Fruit fly (Drosophila melanogaster): Measurements from ENCODE around the gene Tomosyn.
A peak's percentile ranks its signal among the peaks of the same experiment; 100 is the strongest.

Gene Tomosyn

DNA sequence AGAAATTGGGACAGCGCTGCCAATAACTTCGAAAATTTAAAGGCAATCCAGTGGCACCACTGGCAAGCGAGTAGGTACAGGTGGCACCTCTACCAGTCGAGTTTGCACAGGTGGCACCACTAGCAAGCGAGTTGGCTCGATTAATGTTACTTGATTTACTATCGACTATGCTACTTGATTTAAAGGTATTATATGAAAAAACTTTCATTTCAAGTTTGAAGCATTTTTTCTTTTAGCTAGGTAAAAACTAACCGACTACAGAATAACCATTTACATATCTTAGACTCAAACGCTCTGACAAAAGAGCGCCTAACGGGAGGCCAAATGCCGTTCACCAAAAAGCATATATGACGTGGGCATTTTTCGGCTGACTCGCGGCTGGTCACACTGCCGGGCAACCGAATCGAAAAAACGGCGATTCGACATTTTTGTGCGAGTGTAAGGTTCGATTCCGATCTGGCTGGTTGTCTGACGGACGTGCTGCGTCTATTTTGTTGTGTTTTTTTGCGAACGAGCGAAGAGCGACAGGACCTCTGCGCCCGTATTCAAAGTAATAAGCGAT, 27.7 kb downstream of the Tomosyn start, which contains the start of gene Tis11:
Gene Tis11 (plus strand): TSS at position 417 of the 562 bp plus-strand sequence.
- TF ChIP-seq noc (tag; optimal IDR thresholded peaks at IDR 0.05), result peak; percentile 4

DNA sequence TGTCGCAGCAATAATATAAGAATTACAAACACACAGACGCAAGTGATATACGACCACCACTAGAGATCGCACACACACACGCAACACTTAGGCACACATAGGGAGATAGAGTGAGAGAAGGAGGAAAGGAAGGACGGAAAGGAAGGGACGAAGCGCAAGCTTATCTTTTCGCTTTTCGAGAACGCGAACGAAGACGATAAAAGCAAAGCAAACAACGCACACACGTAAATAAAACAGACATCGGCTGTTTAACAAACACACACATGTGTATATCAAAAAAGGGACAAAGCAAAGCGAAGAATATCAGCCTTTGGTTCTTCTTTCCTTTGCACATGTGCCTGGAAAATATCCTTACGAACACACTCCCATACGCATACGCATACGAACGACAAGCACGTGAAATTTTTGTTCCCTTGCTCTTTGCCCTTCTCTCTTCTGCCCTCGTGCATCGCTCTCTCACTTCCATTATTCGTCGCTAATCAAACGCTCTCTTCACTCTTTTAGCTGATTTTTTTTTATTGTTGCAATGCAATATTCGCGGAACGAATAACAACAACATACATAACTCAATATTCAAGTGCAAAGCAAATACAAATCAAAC, 28.7 kb downstream of the Tomosyn start:
- TF ChIP-seq noc (tag; optimal IDR thresholded peaks at IDR 0.05), result peak; percentile 29

DNA sequence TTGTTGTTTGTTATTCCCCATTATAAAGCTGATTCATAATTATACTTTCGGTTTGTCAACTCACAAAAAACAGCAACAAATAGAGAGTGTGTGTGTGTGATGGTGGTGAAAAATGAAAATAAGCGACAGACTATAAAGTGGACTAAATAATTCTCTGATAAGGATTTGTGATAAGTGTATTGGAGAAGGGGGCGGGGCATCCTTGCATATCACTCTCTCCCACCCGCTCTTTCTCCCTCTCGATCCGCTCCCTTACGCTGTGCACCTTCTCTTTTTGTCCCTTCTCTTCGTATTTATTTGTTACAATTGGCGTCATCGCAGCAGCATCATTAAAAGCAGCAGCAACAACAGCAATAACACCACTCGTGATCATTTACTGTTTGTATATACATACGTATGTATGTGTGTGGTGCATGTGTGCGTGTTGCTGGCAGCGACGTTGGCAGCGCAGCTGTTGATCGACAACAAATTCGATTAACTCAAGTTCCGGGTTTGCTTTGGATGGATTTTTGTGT, 30.1 kb downstream of the Tomosyn start:
- TF ChIP-seq noc (tag; optimal IDR thresholded peaks at IDR 0.05), result peak; percentile 26

DNA sequence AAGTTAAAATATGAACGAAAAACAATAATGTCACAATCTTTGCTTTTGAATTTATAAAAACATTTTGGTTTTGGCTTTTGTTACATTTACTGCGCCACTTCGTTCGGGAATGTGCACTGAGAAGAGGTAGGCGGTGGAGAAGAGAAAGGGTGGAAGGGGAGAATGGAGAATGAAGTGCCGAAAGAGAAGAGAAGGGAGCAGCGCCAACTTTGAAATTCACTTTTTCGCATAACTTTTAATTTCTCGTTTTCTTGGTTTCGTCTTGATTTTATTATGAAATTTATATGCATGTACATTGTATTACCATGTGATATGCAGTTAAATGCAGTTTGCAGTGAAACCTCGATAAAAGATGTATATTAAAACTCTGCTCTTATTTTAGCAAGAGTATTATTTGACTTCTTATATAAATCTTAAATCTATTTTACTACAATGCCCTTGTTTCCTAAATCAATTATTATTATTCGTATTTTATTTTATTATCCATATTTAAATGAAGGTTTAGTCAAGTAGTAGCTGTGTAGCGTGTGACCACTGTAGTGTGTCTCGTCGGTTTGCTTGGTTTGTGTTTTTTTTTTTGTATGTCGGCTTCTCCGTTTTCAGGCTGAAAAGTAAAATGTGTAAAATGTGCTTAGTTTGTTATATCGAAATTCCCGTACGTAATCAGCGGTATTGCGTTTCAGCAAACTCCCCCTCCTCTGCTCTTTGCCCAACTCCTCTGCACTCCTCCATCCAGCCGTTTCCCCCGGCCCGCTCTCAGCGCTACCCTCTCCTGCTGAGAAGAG, 31.5 kb downstream of the Tomosyn start:
- no peak for TF ChIP-seq noc (tag; optimal IDR thresholded peaks at IDR 0.05)

DNA sequence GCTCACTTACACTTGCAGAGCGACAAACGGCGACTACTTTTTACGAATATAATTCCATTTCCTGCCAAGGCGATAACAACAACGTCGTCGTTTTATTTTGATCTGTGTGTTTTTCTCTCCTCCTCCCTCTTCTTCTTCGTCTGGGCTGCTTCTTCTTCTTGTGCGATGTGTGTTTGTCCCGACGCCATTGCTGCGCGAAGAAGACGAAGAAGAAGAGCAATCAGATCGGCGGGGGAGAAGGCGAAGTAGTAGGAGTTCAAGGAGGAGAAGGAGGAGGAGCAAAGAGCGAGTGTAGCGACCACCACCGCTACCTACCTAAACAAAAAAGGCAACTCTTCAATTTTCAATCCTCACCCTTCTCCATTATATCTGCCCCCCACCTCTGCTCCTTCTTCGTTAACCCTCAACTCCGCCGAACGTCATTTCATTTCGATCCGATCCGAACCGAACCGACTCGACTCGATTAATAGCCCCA, 32.1 kb downstream of the Tomosyn start:
- no peak for TF ChIP-seq noc (tag; optimal IDR thresholded peaks at IDR 0.05)

DNA sequence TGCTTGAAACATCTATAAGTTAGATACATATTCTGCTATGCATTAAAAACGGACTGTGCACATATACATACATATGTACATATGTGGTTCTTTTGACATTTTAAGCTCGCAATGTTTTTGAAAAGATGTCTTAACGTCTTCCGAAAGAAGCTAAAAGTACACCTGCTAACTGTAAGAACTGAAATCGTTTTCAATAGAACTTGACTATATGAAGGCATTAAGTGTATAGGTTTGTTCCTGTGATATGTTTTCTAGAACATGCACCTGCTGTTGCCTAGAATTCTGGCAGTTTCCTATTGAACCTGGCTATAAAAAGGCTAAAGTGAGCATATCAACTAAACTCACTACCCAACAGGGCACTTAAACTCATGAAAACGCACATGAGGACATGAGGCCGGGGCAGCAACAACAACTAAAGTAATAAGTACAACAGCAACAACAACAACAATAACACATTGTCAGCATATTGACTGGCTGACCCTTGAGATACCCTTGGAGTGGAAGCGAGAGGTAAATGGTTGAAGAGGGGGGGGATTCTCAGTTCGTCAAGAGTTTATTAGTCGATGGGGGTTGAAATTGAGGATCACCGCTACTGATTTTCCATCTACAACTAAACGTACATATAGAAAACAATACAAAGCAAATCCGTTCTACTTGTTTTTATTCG, 32.8 kb downstream of the Tomosyn start:
- no peak for TF ChIP-seq noc (tag; optimal IDR thresholded peaks at IDR 0.05)

DNA sequence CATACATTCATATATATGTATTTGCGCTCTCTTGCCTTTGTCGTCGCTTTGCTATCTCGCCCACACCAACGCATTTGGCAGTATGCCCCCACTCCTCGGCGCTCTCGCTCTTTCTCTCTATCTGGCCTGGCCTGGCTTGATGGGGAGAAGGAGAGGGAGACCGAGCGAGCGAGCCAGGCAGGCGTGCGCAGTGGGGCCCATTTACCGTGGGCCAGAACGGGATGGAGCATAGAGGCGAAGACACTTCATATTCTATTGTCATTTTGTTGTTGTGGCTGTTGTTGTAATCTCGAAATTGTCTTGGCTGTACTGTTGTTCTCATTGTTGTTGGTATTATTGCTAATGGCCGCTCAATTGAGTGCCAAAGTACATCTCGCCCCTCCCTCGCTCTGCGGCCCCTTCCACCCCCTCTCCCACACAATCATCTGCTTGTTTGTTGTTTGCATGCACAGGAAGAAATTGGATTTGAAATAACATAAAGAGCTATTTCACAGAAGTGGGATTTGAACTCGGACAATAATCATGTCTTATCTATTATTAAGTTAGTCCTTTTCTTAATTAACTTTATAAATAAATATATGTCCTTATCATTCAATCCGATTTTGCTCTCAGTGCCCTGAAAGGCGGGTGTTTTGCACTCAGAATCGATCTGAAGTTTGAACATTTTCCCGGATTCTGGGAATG, 33.8 kb downstream of the Tomosyn start:
- peak; percentile 89 for TF ChIP-seq noc (tag; optimal IDR thresholded peaks at IDR 0.05)

DNA sequence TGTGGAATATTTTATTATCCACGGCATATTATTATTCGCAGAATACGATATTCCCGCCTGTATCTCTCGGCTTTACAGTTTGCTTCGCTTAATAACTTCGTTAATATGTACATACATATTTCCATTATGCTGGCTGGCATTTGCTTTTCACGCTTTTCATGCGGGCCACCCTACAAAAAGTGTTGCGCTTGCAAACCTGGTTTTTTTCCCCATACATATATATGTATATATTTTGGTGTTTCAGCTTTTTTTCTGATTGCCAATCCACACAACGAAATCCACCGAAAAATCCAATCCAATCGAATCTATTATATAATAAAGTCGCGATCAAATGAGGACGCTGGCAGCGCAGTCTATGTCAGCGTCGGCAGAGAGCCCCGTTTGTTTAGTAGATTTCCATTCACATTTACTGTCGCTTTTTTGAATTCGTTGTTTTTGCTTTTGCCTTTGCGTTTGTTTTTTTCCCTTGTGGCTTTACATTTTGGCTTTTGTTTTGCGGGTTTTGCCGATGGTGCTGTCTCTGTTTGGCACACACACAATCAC, 34.5 kb downstream of the Tomosyn start:
- no peak for TF ChIP-seq noc (tag; optimal IDR thresholded peaks at IDR 0.05)

DNA sequence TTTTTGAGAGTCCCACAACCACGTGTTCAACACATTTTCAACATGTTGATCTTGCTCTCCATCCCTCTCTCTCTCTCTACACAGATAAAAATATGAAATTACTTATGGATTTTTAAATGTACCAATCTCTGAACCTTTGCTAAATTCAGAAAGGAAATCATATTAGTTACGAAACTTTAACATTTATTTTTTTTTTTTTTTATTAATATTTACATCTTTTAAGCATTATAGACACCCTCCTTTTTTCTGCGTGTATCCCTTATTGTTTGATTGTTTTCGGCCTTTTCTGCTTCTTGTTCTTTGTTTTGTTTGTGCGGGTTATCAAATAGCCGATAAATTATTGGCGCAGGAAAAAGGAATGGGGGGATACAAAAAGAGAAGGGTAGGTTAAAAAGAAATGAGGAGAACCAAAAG, 35.1 kb downstream of the Tomosyn start:
- peak; percentile 97 for TF ChIP-seq noc (tag; optimal IDR thresholded peaks at IDR 0.05)

DNA sequence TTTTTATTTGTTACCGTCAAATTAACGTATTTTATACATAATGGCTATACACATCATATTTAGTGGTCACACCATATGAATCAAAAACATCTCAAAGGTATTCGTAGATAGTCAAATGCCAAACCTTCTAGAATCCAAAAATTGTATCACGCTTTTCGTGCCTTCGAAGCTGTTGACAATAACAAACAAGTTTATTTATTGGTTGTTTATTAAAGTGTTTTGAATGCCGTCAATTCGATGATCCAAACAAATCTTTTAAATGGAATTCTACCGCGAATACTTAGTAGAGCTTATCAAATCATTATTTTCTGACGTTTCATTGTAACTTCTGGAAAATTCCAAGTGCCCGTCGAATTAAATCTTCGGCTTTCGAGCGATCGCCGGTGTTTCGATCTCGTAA, 35.6 kb downstream of the Tomosyn start:
- no peak for TF ChIP-seq noc (tag; optimal IDR thresholded peaks at IDR 0.05)

DNA sequence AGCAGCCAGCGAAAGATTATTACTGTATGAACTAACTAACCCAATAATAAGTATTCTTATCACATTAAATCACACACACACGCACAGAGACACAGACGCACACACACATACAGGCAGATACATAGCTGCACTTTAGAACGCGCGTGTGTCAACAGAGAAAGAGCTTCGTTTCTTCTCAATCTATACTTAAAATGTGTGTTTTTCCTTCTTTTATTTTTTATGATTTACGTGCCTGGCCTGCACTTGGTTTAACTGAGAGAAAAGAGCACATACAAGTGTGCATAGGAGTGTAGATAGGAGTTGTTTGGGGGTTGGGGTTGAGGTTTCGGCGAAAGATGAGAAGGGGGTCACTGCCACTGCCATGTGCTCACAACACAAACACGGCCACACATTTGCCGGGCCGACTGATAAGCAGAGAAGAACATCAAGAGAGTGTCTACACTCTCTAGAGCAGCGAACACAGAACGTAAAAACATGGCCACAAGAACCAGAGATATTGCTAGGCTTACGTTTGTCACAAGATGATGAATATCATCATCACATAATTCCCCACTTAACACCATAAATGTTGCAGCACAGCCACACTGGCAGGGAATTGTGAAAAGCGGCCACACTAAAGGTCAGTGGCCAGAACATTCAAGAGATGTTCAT, 36.3 kb downstream of the Tomosyn start:
- TF ChIP-seq noc (tag; optimal IDR thresholded peaks at IDR 0.05), result peak; percentile 70

DNA sequence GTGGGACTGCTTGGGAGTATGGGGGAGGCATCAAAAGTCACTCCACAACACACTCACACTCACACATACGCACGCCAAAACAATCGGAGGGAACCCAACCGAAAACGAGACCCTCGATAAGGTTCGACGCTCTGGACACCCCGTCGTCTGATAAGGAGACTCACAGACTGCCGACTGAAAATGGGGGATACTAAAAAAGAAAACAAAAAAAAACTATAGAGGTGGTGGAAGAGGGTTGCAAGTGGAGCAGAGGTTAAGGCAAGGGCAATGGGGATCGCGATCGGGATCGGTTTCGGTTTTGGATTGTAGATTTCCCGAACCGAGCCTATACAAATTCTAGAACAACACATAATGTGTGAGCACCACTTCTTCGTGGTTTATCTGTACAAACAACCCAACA, 37.3 kb downstream of the Tomosyn start:
- TF ChIP-seq noc (tag; optimal IDR thresholded peaks at IDR 0.05), result peak; percentile 26

DNA sequence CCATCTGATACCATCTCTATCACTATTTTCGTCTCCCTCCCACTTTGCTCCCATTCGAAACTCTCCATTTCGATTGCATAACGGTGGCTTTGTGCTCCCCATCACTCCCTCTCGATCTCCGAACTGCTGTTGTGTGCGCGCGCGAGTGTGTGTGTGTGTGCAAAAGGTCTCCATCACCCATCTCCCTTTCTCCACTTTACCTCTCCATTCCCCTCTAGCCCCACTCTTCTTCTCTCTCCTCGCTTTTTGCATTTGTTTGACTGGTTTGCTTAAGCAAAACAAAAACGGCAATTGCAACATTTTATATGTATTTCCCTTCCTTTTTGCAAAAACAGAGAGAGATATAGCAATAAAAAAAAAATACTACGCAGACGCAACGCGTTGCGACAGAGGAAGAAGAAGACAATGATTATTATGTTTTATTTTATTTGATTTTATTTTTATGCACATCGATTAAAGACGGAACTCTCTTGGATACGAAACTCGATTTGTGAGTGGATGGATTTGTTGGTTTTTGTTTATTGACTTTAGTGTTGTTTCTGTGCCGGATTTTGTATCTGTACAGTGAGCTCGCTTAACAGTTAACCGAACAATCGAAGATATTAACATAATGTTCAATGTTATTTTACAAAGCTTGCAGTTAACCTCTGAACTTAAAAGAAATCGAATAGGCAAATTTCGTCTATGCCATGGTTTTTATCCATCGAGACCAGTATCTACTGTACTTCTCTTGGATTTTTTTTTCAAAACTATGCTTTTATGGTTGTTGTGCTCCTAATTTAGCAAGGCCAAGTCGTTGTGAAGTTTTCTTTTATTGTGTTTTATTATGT, 38.5 kb downstream of the Tomosyn start:
- TF ChIP-seq noc (tag; optimal IDR thresholded peaks at IDR 0.05), result peak; percentile 89
